Worm (Caenorhabditis elegans) whole organism, late embryonic: ENCODE results near the gene brd-1.

Experiments
- C08G9.2 ChIP-seq: sonication (generic microtip); optimal IDR thresholded peaks from 2 replicates; lab custom pipeline; 2016; ENCODE audit warnings: mild to moderate bottlenecking, missing genetic modification characterization, moderate library complexity, missing compliant biosample characterization
- K02D7.2 ChIP-seq: sonication (generic microtip); optimal IDR thresholded peaks from 2 replicates; lab custom pipeline; 2017; ENCODE audit warnings: mild to moderate bottlenecking, missing genetic modification characterization, missing compliant biosample characterization
- T23F11.4 ChIP-seq: fragments of 200-800 bp; sonication (Bioruptor generic); optimal IDR thresholded peaks from 2 replicates; lab custom pipeline; 2018; ENCODE audit warnings: mild to moderate bottlenecking, missing genetic modification characterization, missing compliant biosample characterization
- ama-1 ChIP-seq: fragments of 150-350 bp; optimal IDR thresholded peaks from 2 replicates; lab custom pipeline; 2014
- ceh-18 ChIP-seq: sonication (generic microtip); optimal IDR thresholded peaks from 2 replicates; lab custom pipeline; 2016; ENCODE audit warnings: missing genetic modification characterization, missing compliant biosample characterization
- ceh-19 ChIP-seq: fragments of 200-800 bp; sonication (Bioruptor generic); optimal IDR thresholded peaks from 2 replicates; lab custom pipeline; 2018; ENCODE audit warnings: mild to moderate bottlenecking, missing genetic modification characterization, missing compliant biosample characterization
- ceh-22 ChIP-seq: sonication (generic microtip); optimal IDR thresholded peaks from 2 replicates; lab custom pipeline; 2017; ENCODE audit warnings: missing biosample characterization, missing genetic modification characterization
- ceh-31 ChIP-seq: sonication (generic microtip); optimal IDR thresholded peaks from 2 replicates; lab custom pipeline; 2016; ENCODE audit warnings: missing genetic modification characterization, missing compliant biosample characterization
- ceh-34 ChIP-seq: sonication (generic microtip); optimal IDR thresholded peaks from 2 replicates; lab custom pipeline; 2016; ENCODE audit warnings: mild to moderate bottlenecking, missing genetic modification characterization, missing compliant biosample characterization
- ceh-45 ChIP-seq: fragments of 200-800 bp; sonication (Bioruptor generic); IDR thresholded peaks from 2 replicates; pipeline ENCODE4 v1.3.6; 2022; ENCODE audit warnings: missing genetic modification reagents, missing genetic modification characterization, missing compliant biosample characterization
- ceh-48 ChIP-seq: sonication (generic microtip); optimal IDR thresholded peaks from 2 replicates; lab custom pipeline; 2016; ENCODE audit warnings: missing genetic modification characterization, inconsistent platforms, missing compliant biosample characterization
- che-1 ChIP-seq: sonication (generic microtip); optimal IDR thresholded peaks from 2 replicates; lab custom pipeline; 2016; ENCODE audit warnings: mild to moderate bottlenecking, missing genetic modification characterization, missing compliant biosample characterization
- dmd-4 ChIP-seq: sonication (generic microtip); optimal IDR thresholded peaks from 2 replicates; lab custom pipeline; 2016; ENCODE audit warnings: borderline replicate concordance, missing genetic modification characterization, missing compliant biosample characterization
- dve-1 ChIP-seq: sonication (generic microtip); optimal IDR thresholded peaks from 2 replicates; lab custom pipeline; 2017; ENCODE audit warnings: antibody characterized with exemption, mild to moderate bottlenecking, missing genetic modification characterization, missing compliant biosample characterization
- ets-4 ChIP-seq: sonication (generic microtip); optimal IDR thresholded peaks from 2 replicates; lab custom pipeline; 2016; ENCODE audit warnings: missing genetic modification characterization, missing compliant biosample characterization
- eyg-1 ChIP-seq: sonication (generic microtip); optimal IDR thresholded peaks from 2 replicates; lab custom pipeline; 2016; ENCODE audit warnings: missing genotype, missing genetic modification characterization, missing compliant biosample characterization
- fax-1 ChIP-seq: sonication (generic microtip); optimal IDR thresholded peaks from 2 replicates; lab custom pipeline; 2016; ENCODE audit warnings: missing genotype, missing genetic modification characterization, missing compliant biosample characterization
- fkh-6 ChIP-seq: sonication (generic microtip); optimal IDR thresholded peaks from 2 replicates; lab custom pipeline; 2016; ENCODE audit warnings: missing genetic modification characterization, missing compliant biosample characterization
- hlh-15 ChIP-seq: sonication (generic microtip); optimal IDR thresholded peaks from 2 replicates; lab custom pipeline; 2016; ENCODE audit warnings: missing genetic modification characterization, missing compliant biosample characterization
- hlh-8 ChIP-seq: sonication (generic microtip); optimal IDR thresholded peaks from 2 replicates; lab custom pipeline; 2016; ENCODE audit warnings: missing genotype, missing genetic modification characterization, missing compliant biosample characterization
- lim-6 ChIP-seq: sonication (generic microtip); optimal IDR thresholded peaks from 2 replicates; lab custom pipeline; 2016; ENCODE audit warnings: missing genetic modification characterization, missing compliant biosample characterization
- nfya-1 ChIP-seq: sonication (generic microtip); optimal IDR thresholded peaks from 2 replicates; lab custom pipeline; 2017; ENCODE audit warnings: missing genetic modification characterization, mild to moderate bottlenecking, missing compliant biosample characterization, antibody characterized with exemption, moderate library complexity
- nhr-232 ChIP-seq: sonication (generic microtip); optimal IDR thresholded peaks from 2 replicates; lab custom pipeline; 2016; ENCODE audit warnings: missing genetic modification characterization, missing compliant biosample characterization
- npax-4 ChIP-seq: sonication (generic microtip); optimal IDR thresholded peaks from 2 replicates; lab custom pipeline; 2016; ENCODE audit warnings: missing genetic modification characterization, missing compliant biosample characterization
- odd-2 ChIP-seq: sonication (generic microtip); optimal IDR thresholded peaks from 2 replicates; lab custom pipeline; 2017; ENCODE audit warnings: antibody characterized with exemption, mild to moderate bottlenecking, missing genetic modification characterization, missing compliant biosample characterization
- pag-3 ChIP-seq: sonication (generic microtip); optimal IDR thresholded peaks from 2 replicates; lab custom pipeline; 2016; ENCODE audit warnings: missing compliant biosample characterization, missing genetic modification characterization, borderline replicate concordance
- pax-1 ChIP-seq: fragments of 150-350 bp; optimal IDR thresholded peaks from 2 replicates; lab custom pipeline; 2014; ENCODE audit warnings: missing biosample characterization, missing genetic modification characterization
- pha-4 ChIP-seq: fragments of 150-350 bp; optimal IDR thresholded peaks from 2 replicates; lab custom pipeline; 2018; ENCODE audit warnings: missing biosample characterization, missing genetic modification reagents, missing genetic modification characterization
- pros-1 ChIP-seq: fragments of 150-350 bp; optimal IDR thresholded peaks from 2 replicates; lab custom pipeline; 2014; ENCODE audit warnings: missing biosample characterization, missing genetic modification reagents, missing genetic modification characterization
- sdc-2 ChIP-seq: sonication (generic microtip); optimal IDR thresholded peaks from 2 replicates; lab custom pipeline; 2016; ENCODE audit warnings: missing genotype, missing genetic modification characterization, missing compliant biosample characterization
- sox-2 ChIP-seq: fragments of 200-800 bp; sonication (Bioruptor generic); IDR thresholded peaks from 2 replicates; pipeline ENCODE4 v1.3.6; 2022; ENCODE audit warnings: missing genetic modification reagents, missing genetic modification characterization, missing compliant biosample characterization
- sox-4 ChIP-seq: sonication (generic microtip); optimal IDR thresholded peaks from 2 replicates; lab custom pipeline; 2017; ENCODE audit warnings: mild to moderate bottlenecking, missing genetic modification characterization, inconsistent platforms, missing compliant biosample characterization
- tbx-2 ChIP-seq: sonication (generic microtip); optimal IDR thresholded peaks from 2 replicates; lab custom pipeline; 2016; ENCODE audit warnings: missing genetic modification characterization, missing compliant biosample characterization
- ttx-3 ChIP-seq: sonication (generic microtip); optimal IDR thresholded peaks from 2 replicates; lab custom pipeline; 2016; ENCODE audit warnings: missing genetic modification reagents, missing genetic modification characterization, missing compliant biosample characterization
- unc-3 ChIP-seq, 2 experiments: fragments of 200-800 bp in 1 of 2; sonication (Bioruptor generic) in 1 of 2; sonication (generic microtip) in 1 of 2; conservative IDR thresholded peaks in 1 of 2; optimal IDR thresholded peaks in 1 of 2; 2 replicates each; pipeline versions ENCODE4 v1.3.6 to Lab custom; 2016 to 2022; ENCODE audit warnings: missing compliant biosample characterization in 2 of 2, missing genetic modification characterization in 2 of 2, missing genetic modification reagents in 1 of 2
- unc-42 ChIP-seq: sonication (generic microtip); optimal IDR thresholded peaks from 2 replicates; lab custom pipeline; 2016; ENCODE audit warnings: missing genotype, missing genetic modification characterization, missing compliant biosample characterization
- unc-55 ChIP-seq: sonication (generic microtip); optimal IDR thresholded peaks from 2 replicates; lab custom pipeline; 2017; ENCODE audit warnings: missing biosample characterization, missing genetic modification reagents, missing genetic modification characterization
- zip-5 ChIP-seq: sonication (generic microtip); optimal IDR thresholded peaks from 2 replicates; lab custom pipeline; 2016; ENCODE audit warnings: missing genetic modification characterization, missing compliant biosample characterization
- ztf-16 ChIP-seq: sonication (generic microtip); optimal IDR thresholded peaks from 2 replicates; lab custom pipeline; 2017; ENCODE audit warnings: missing genetic modification characterization, missing compliant biosample characterization

Gene brd-1

ce11 chrIII:6928725-6929124 is 39.4 kb upstream of the brd-1 start, which contains the start of gene flap-1:
TSS of gene flap-1 (minus strand) at chrIII:6928825.
- TF ChIP-seq dve-1 (tag; lab: Kevin White, UChicago) (no peak), unc-55 (peak; percentile 42), ceh-48 (tag; lab: Kevin White, UChicago) (peak; percentile 45)

DNA sequence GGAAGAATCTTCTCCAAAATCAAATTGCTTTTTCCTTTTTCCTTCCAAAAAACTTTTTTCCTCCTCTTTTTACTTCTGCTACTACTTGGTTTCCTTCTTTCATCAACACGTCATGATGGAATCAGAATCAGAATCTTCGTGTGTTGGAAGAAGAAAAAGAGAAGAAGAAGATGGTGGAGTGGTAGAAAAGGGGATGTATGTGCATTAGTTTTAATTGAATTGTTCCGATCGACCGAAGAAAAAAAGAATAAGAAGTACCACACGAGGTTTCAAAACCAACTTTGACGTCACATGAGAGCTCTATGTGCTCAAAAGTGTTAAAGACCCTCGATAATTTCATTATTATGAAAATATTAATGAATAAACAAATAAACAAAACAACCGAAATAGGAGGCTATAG is 25.5 kb upstream of the brd-1 start:
- TF ChIP-seq K02D7.2 (tag; lab: Kevin White, UChicago): no peak
- TF ChIP-seq dmd-4: no peak
- no peak for TF ChIP-seq unc-3 (GFP tag; conservative IDR thresholded peaks at IDR 0.05; lab: Robert Waterston, UW)
- no peak for TF ChIP-seq unc-3 (tag; optimal IDR thresholded peaks at IDR 0.05; lab: Kevin White, UChicago)
- TF ChIP-seq unc-42 (tag; lab: Kevin White, UChicago): peak; percentile 69

DNA sequence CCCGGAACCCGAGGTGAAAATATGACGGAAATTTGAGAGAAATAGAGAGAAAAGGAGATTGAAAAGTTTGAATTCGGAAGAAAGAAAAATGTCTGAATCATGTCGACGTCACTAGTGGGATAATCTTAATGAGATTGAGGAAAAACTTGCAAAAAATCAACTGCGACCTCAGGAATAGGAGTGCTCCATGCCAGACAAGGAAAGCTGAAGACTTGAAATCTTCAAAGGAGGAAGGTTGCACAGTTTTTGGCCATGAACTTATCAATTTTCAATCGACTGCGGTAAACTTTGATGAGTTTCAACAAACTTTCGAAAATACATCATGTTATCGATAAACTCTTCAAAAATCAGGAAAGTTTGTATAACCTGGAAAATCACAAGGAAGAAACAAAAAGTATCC is 23.1 kb upstream of the brd-1 start, which contains the start of gene pdf-1:
pdf-1 (minus strand) TSS at position 101 of the 400 bp plus-strand sequence.
- no peak for TF ChIP-seq ceh-48 (tag; lab: Kevin White, UChicago)
- no peak for TF ChIP-seq sdc-2

DNA sequence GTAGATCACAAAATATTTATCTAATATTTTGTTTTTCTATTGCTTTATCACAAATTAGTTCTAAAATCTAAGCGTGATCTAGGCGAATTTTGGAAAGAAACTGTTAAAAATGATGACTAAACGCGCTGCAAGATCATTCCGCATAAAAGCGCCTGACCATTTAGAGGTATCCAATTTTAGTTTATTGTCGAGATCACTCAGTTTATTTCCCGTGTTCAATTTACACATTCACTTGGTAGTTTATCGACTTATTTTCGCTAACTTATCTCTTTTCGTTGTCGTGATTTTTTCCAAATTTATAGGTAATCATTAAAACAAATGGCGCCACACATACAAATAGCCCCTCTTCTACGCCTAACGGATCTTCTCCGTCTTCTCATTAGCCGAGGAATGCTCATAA is 17.1 kb upstream of the brd-1 start, which contains the start of gene T07E3.2:
T07E3.2 (plus strand) TSS at position 301 of the 400 bp plus-strand sequence.
- TF ChIP-seq T23F11.4: no peak

- no peak for TF ChIP-seq nfya-1 (tag; lab: Kevin White, UChicago)
- TF ChIP-seq sox-2 (GFP tag; lab: Robert Waterston, UW): no peak
- TF ChIP-seq che-1 (tag; lab: Kevin White, UChicago): no peak
- TF ChIP-seq ceh-34: no peak
- TF ChIP-seq ceh-31: no peak
- TF ChIP-seq hlh-8 (tag; lab: Kevin White, UChicago): no peak
- no peak for TF ChIP-seq pag-3 (tag; lab: Kevin White, UChicago)
- no peak for TF ChIP-seq nhr-232 (tag; lab: Kevin White, UChicago)
- TF ChIP-seq sdc-2: no peak
- TF ChIP-seq odd-2 (tag; lab: Kevin White, UChicago): no peak
- no peak for TF ChIP-seq zip-5 (tag; lab: Kevin White, UChicago)
- no peak for TF ChIP-seq lim-6
- TF ChIP-seq eyg-1 (tag; lab: Kevin White, UChicago): no peak
- no peak for TF ChIP-seq fkh-6 (tag; lab: Kevin White, UChicago)
- TF ChIP-seq K02D7.2 (tag; lab: Kevin White, UChicago): no peak
- TF ChIP-seq ceh-18 (tag; lab: Kevin White, UChicago): no peak
- no peak for TF ChIP-seq ztf-16 (tag; lab: Kevin White, UChicago)
- no peak for TF ChIP-seq tbx-2
Observed at ce11 chrIII:6904468-6904867, 15.2 kb upstream of the brd-1 start.

DNA sequence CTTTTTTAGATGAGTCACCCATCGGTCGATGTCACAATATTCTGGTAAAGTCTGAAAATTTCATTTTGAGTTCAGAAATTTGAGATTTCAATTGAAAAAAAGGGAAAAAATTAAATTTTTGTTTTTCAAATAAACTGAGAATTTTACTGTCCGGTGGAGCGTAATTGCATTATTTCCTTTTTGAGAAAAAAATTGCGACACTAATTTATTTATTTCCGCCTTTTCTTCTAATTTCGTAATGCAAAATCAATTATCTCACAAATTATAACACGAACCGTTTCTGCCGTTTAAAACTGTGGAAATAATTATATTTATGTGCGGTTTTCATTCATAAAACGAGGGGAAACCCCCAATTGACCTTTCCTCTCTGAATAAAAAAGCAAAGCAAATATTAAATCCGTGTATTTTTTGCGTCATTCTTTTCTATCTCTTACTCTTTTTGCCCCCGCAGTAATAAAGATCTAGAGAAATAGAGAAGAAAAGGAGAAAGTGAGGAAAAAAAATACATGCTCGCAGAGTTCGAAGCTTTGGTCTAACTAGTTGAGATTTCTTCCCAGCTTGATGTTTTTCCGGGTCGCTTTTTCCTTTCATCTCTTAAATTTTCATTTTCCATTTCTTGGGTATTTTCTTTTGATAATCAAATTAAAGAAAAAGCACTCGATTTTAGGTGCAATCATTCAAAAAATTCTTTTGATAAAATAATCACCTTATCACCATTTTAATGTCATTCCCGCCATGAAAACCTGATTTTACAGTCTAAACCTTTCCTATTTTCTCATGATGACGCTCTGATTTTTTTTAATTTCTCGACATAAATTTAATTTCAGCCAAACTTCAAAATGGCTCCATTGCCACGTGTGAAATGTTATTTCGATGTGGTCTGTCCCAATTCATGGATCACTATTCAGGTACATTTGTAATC is 14.0 kb upstream of the brd-1 start, which contains the start of the genes brc-2 and T07E3.3:
brc-2 (minus strand) TSS at position 51 of the 922 bp plus-strand sequence.
T07E3.3 (plus strand) TSS at position 822 of the 922 bp plus-strand sequence.
- TF ChIP-seq unc-42 (tag; lab: Kevin White, UChicago) (peak; percentile 63), pax-1 (no peak)
- TF ChIP-seq, all 69 proteins: peak for 1

ce11 chrIII:6900609-6901008 is 11.3 kb upstream of the brd-1 start:
- TF ChIP-seq ttx-3 (no peak), ceh-45 (GFP tag; lab: Robert Waterston, UW) (no peak), npax-4 (tag; lab: Kevin White, UChicago) (no peak), sox-4 (tag; lab: Kevin White, UChicago) (no peak), C08G9.2 (tag; lab: Kevin White, UChicago) (no peak), ama-1 (lab: Kevin White, UChicago) (no peak), nhr-232 (tag; lab: Kevin White, UChicago) (no peak), pros-1 (tag; lab: Kevin White, UChicago) (no peak), ets-4 (tag; lab: Kevin White, UChicago) (no peak), sdc-2 (no peak), ceh-19 (GFP tag; lab: Kevin White, UChicago) (no peak), ceh-22 (tag; lab: Kevin White, UChicago) (no peak), fax-1 (tag; lab: Kevin White, UChicago) (no peak), pha-4 (tag; lab: Kevin White, UChicago) (no peak), unc-3 (GFP tag; conservative IDR thresholded peaks at IDR 0.05; lab: Robert Waterston, UW) (no peak), unc-3 (tag; optimal IDR thresholded peaks at IDR 0.05; lab: Kevin White, UChicago) (no peak), dve-1 (tag; lab: Kevin White, UChicago) (no peak), hlh-15 (no peak)
